Worm (Caenorhabditis elegans) whole organism, L3 larva: Measurements from ENCODE around the gene arrd-26.
"Not testable (repeated sequence)": the region's sequence is repeated elsewhere in the genome, so short reads cannot be mapped to it uniquely, and the experiment has no call there.

Source experiments
- R02D3.7 ChIP-seq: fragments of 150-350 bp; optimal IDR thresholded peaks from 2 replicates; lab custom pipeline; 2014; ENCODE audit warnings: missing biosample characterization, missing genetic modification characterization
- ZK546.5 ChIP-seq: sonication (generic microtip); optimal IDR thresholded peaks from 2 replicates; lab custom pipeline; 2017; ENCODE audit warnings: missing biosample characterization, missing genetic modification characterization
- aly-2 ChIP-seq: fragments of 150-350 bp; optimal IDR thresholded peaks from 2 replicates; lab custom pipeline; 2014; ENCODE audit warnings: missing biosample characterization, missing genetic modification characterization
- ama-1 ChIP-seq: fragments of 150-350 bp; optimal IDR thresholded peaks from 2 replicates; lab custom pipeline; 2018
- ceh-28 ChIP-seq: fragments of 150-350 bp; optimal IDR thresholded peaks from 2 replicates; lab custom pipeline; 2014; ENCODE audit warnings: missing biosample characterization, missing genetic modification reagents, missing genetic modification characterization
- ceh-82 ChIP-seq: fragments of 150-350 bp; optimal IDR thresholded peaks from 2 replicates; lab custom pipeline; 2014; ENCODE audit warnings: missing biosample characterization, missing genetic modification characterization
- ceh-9 ChIP-seq: sonication (generic microtip); optimal IDR thresholded peaks from 2 replicates; lab custom pipeline; 2018; ENCODE audit warnings: missing biosample characterization, missing genetic modification characterization
- daf-12 ChIP-seq: fragments of 150-350 bp; optimal IDR thresholded peaks from 2 replicates; lab custom pipeline; 2014; ENCODE audit warnings: missing biosample characterization, missing genetic modification reagents, missing genetic modification characterization
- egl-5 ChIP-seq: fragments of 150-350 bp; optimal IDR thresholded peaks from 2 replicates; lab custom pipeline; 2017; ENCODE audit warnings: missing biosample characterization, missing genetic modification reagents, missing genetic modification characterization, inconsistent platforms
- elt-1 ChIP-seq: fragments of 150-350 bp; optimal IDR thresholded peaks from 2 replicates; lab custom pipeline; 2014; ENCODE audit warnings: missing biosample characterization, missing genetic modification characterization
- elt-2 ChIP-seq: sonication (generic microtip); optimal IDR thresholded peaks from 2 replicates; lab custom pipeline; 2016; ENCODE audit warnings: missing genetic modification reagents, mild to moderate bottlenecking, missing genetic modification characterization, missing compliant biosample characterization
- elt-3 ChIP-seq, 3 experiments: fragments of 150-350 bp in 1 of 3; sonication (generic microtip) in 2 of 3; optimal IDR thresholded peaks; 2 replicates in 2 of 3; 4 replicates in 1 of 3; lab custom pipeline; 2014 to 2017; ENCODE audit warnings: missing biosample characterization in 3 of 3, missing genetic modification characterization in 3 of 3
- eor-1 ChIP-seq, 2 experiments: fragments of 150-350 bp; optimal IDR thresholded peaks; 2 replicates each; lab custom pipeline; 2014 to 2018; ENCODE audit warnings: missing biosample characterization in 2 of 2, missing genetic modification characterization in 2 of 2
- fkh-10 ChIP-seq: sonication (generic microtip); optimal IDR thresholded peaks from 2 replicates; lab custom pipeline; 2017; ENCODE audit warnings: missing biosample characterization, missing genetic modification reagents, missing genetic modification characterization
- fkh-2 ChIP-seq: fragments of 150-350 bp; optimal IDR thresholded peaks from 2 replicates; lab custom pipeline; 2014; ENCODE audit warnings: missing biosample characterization, missing genetic modification reagents, missing genetic modification characterization
- fos-1 ChIP-seq: fragments of 150-350 bp; optimal IDR thresholded peaks from 2 replicates; lab custom pipeline; 2014; ENCODE audit warnings: missing biosample characterization, missing genetic modification characterization
- hmg-11 ChIP-seq: sonication (generic microtip); optimal IDR thresholded peaks from 2 replicates; lab custom pipeline; 2016; ENCODE audit warnings: missing genetic modification characterization, missing compliant biosample characterization
- jun-1 ChIP-seq: fragments of 150-350 bp; optimal IDR thresholded peaks from 2 replicates; lab custom pipeline; 2014; ENCODE audit warnings: missing biosample characterization, missing genetic modification reagents, missing genetic modification characterization
- lin-15B ChIP-seq: fragments of 150-350 bp; optimal IDR thresholded peaks from 2 replicates; lab custom pipeline; 2014; ENCODE audit warnings: missing biosample characterization, missing genetic modification characterization
- lin-39 ChIP-seq: fragments of 150-350 bp; optimal IDR thresholded peaks from 2 replicates; lab custom pipeline; 2018; ENCODE audit warnings: missing biosample characterization, missing genetic modification reagents, missing genetic modification characterization
- lsy-12 ChIP-seq: sonication (generic microtip); optimal IDR thresholded peaks from 2 replicates; lab custom pipeline; 2016; ENCODE audit warnings: mild to moderate bottlenecking, missing genetic modification characterization, missing compliant biosample characterization
- mdl-1 ChIP-seq: fragments of 150-350 bp; optimal IDR thresholded peaks from 2 replicates; lab custom pipeline; 2014; ENCODE audit warnings: missing biosample characterization, missing genetic modification characterization
- mml-1 ChIP-seq: fragments of 150-350 bp; sonication (generic microtip); optimal IDR thresholded peaks from 3 replicates; lab custom pipeline; 2014; ENCODE audit warnings: missing biosample characterization, missing genetic modification characterization
- nfya-1 ChIP-seq: sonication (generic microtip); optimal IDR thresholded peaks from 2 replicates; lab custom pipeline; 2017; ENCODE audit warnings: missing genetic modification characterization, mild to moderate bottlenecking, missing compliant biosample characterization, antibody characterized with exemption, moderate library complexity; ENCODE audit not compliant: insufficient read depth
- nhr-12 ChIP-seq: fragments of 150-350 bp; optimal IDR thresholded peaks from 2 replicates; lab custom pipeline; 2014; ENCODE audit warnings: missing biosample characterization, missing genetic modification characterization
- nhr-23 ChIP-seq: fragments of 150-350 bp; optimal IDR thresholded peaks from 2 replicates; lab custom pipeline; 2014; ENCODE audit warnings: missing biosample characterization, missing genetic modification reagents, missing genetic modification characterization
- nhr-237 ChIP-seq: fragments of 150-350 bp; optimal IDR thresholded peaks from 2 replicates; lab custom pipeline; 2014; ENCODE audit warnings: missing biosample characterization, missing genetic modification characterization
- nhr-25 ChIP-seq: sonication (generic microtip); optimal IDR thresholded peaks from 2 replicates; lab custom pipeline; 2017; ENCODE audit warnings: missing biosample characterization, missing genetic modification characterization
- nhr-28 ChIP-seq: fragments of 150-350 bp; optimal IDR thresholded peaks from 2 replicates; lab custom pipeline; 2014; ENCODE audit warnings: missing biosample characterization, missing genetic modification characterization
- nhr-43 ChIP-seq: sonication (generic microtip); optimal IDR thresholded peaks from 2 replicates; lab custom pipeline; 2016; ENCODE audit warnings: mild to moderate bottlenecking, missing genetic modification characterization, missing compliant biosample characterization; ENCODE audit not compliant: poor library complexity, severe bottlenecking
- nhr-67 ChIP-seq: fragments of 150-350 bp; optimal IDR thresholded peaks from 2 replicates; lab custom pipeline; 2014; ENCODE audit warnings: missing biosample characterization, missing genetic modification characterization
- nhr-76 ChIP-seq: fragments of 150-350 bp; sonication (generic microtip); optimal IDR thresholded peaks from 5 replicates; lab custom pipeline; 2014; ENCODE audit warnings: missing biosample characterization, missing genetic modification characterization
- pha-4 ChIP-seq: fragments of 150-350 bp; optimal IDR thresholded peaks from 2 replicates; lab custom pipeline; 2014; ENCODE audit warnings: missing biosample characterization, missing genetic modification reagents, missing genetic modification characterization
- pqm-1 ChIP-seq: fragments of 150-350 bp; optimal IDR thresholded peaks from 2 replicates; lab custom pipeline; 2017; ENCODE audit warnings: missing biosample characterization, missing genetic modification characterization, inconsistent platforms
- sea-2 ChIP-seq: fragments of 150-350 bp; sonication (generic microtip); optimal IDR thresholded peaks from 4 replicates; lab custom pipeline; 2014; ENCODE audit warnings: missing biosample characterization, missing genetic modification reagents, missing genetic modification characterization
- skn-1 ChIP-seq: fragments of 150-350 bp; optimal IDR thresholded peaks from 2 replicates; lab custom pipeline; 2014; ENCODE audit warnings: missing biosample characterization, missing genetic modification characterization
- snpc-4 ChIP-seq: fragments of 150-350 bp; optimal IDR thresholded peaks from 2 replicates; lab custom pipeline; 2014; ENCODE audit warnings: missing biosample characterization, missing genetic modification characterization
- tbx-2 ChIP-seq: sonication (generic microtip); optimal IDR thresholded peaks from 2 replicates; lab custom pipeline; 2016; ENCODE audit warnings: mild to moderate bottlenecking, missing genetic modification characterization, missing compliant biosample characterization
- unc-39 ChIP-seq: sonication (generic microtip); optimal IDR thresholded peaks from 4 replicates; lab custom pipeline; 2017; ENCODE audit warnings: missing biosample characterization, missing genetic modification characterization
- unc-62 ChIP-seq: fragments of 150-350 bp; sonication (generic microtip); optimal IDR thresholded peaks from 4 replicates; lab custom pipeline; 2014; ENCODE audit warnings: missing biosample characterization, missing genetic modification reagents, missing genetic modification characterization
- zag-1 ChIP-seq: fragments of 150-350 bp; optimal IDR thresholded peaks from 2 replicates; lab custom pipeline; 2014; ENCODE audit warnings: missing biosample characterization, missing genetic modification characterization
- ztf-11 ChIP-seq: fragments of 150-350 bp; optimal IDR thresholded peaks from 2 replicates; lab custom pipeline; 2014; ENCODE audit warnings: missing biosample characterization, missing genetic modification characterization
- ztf-4 ChIP-seq: fragments of 150-350 bp; optimal IDR thresholded peaks from 2 replicates; lab custom pipeline; 2014; ENCODE audit warnings: missing biosample characterization, missing genetic modification characterization

arrd-26 gene

DNA sequence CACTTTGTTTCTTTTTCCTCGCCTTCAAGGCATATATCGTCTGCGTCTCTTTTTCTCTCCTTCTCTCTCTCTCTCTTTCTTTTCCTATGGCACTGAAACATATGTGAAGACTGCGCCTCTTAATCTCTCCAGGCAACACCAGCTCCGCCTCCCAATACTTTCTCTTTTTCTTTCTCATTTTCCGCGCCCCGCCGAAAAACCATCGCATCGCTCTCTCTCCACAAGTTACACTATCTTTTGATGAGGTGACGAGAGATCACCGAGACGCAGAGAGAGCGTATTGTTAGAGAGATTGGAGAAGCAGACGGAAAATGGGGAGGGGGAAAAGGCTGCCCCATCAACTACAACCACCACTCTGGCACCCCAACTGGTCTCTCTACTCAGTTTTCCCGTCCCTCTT, 17.2 kb upstream of the arrd-26 start:
- TF ChIP-seq ztf-11 (tag; lab: Kevin White, UChicago) (no peak), zag-1 (tag; lab: Kevin White, UChicago) (peak; percentile 65), pha-4 (peak; percentile 18), nhr-23 (tag; lab: Kevin White, UChicago) (peak; percentile 75), nhr-12 (tag; lab: Kevin White, UChicago) (no peak), ceh-82 (tag; lab: Kevin White, UChicago) (peak; percentile 12), elt-3 (tag; optimal IDR thresholded peaks at IDR 0.05; lab: Kevin White, UChicago) (no peak), nhr-237 (tag; lab: Kevin White, UChicago) (no peak), nfya-1 (tag; lab: Kevin White, UChicago) (peak; percentile 86), fkh-10 (peak; percentile 80), pqm-1 (tag; lab: Kevin White, UChicago) (no peak), skn-1 (tag; lab: Kevin White, UChicago) (peak; percentile 11), unc-62 (GFP tag; lab: Kevin White, UChicago) (peak; percentile 66), egl-5 (peak; percentile 95), nhr-28 (no peak), lin-39 (tag; lab: Kevin White, UChicago) (peak; percentile 76), elt-2 (no peak), hmg-11 (peak; percentile 83), nhr-43 (tag; lab: Kevin White, UChicago) (peak; percentile 51), ztf-4 (tag; lab: Kevin White, UChicago) (no peak), ceh-9 (tag; lab: Kevin White, UChicago) (no peak), ceh-28 (peak; percentile 57), snpc-4 (tag; lab: Kevin White, UChicago) (peak; percentile 36), lsy-12 (tag; lab: Kevin White, UChicago) (peak; percentile 31), lin-15B (tag; lab: Kevin White, UChicago) (peak; percentile 64), elt-1 (peak; percentile 62), R02D3.7 (tag; lab: Kevin White, UChicago) (peak; percentile 37), daf-12 (tag; lab: Kevin White, UChicago) (no peak), sea-2 (peak; percentile 16), nhr-25 (tag; lab: Kevin White, UChicago) (peak; percentile 69), tbx-2 (peak; percentile 23), mdl-1 (no peak), jun-1 (peak; percentile 39)

DNA sequence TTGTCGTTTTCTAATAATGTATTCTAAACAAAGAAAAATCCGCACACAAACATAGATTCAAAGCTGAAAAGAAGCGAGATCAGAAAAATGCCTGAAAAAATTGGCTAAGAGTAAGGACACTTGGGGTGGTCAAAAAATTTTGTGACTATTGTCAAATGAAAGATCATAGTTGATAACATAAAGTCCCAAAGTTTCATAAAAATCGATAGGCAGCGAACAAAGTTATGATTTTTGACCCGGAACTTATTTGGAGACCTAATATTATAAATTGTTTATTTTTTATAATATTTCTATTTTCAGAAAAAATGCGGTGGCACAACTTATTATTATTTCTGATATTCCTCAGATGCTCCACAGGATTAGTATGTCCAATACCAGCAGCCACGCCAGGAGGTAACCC, 14.8 kb upstream of the arrd-26 start, which contains the start of gene R05C11.4:
Gene R05C11.4 (plus strand): TSS at position 301 of the 400 bp plus-strand sequence.
- TF ChIP-seq ZK546.5, nhr-76, pqm-1 (tag; lab: Kevin White, UChicago): not testable (repeated sequence)

ce11 chrIV:2052337-2052736, 13.7 kb upstream of the arrd-26 start:
- no peak for TF ChIP-seq jun-1
- TF ChIP-seq hmg-11, result peak; percentile 2
- TF ChIP-seq fos-1 (tag; lab: Kevin White, UChicago), result no peak
- peak; percentile 11 for TF ChIP-seq nfya-1 (tag; lab: Kevin White, UChicago)
- TF ChIP-seq tbx-2, result peak; percentile 21
- TF ChIP-seq, all 47 proteins: peak for 3

ce11 chrIV:2053591-2053990, 12.4 kb upstream of the arrd-26 start:
- no peak for TF ChIP-seq unc-62 (GFP tag; lab: Kevin White, UChicago)
- peak; percentile 15 for TF ChIP-seq egl-5
- TF ChIP-seq fkh-2 (tag; lab: Kevin White, UChicago), result no peak
- TF ChIP-seq eor-1 (tag; optimal IDR thresholded peaks at IDR 0.05; lab: Kevin White, UChicago), result no peak
- TF ChIP-seq sea-2, result no peak
- TF ChIP-seq nhr-67 (tag; lab: Kevin White, UChicago), result no peak
- no peak for TF ChIP-seq fos-1 (tag; lab: Kevin White, UChicago)
- TF ChIP-seq aly-2 (tag; lab: Kevin White, UChicago), result no peak
- TF ChIP-seq ceh-9 (tag; lab: Kevin White, UChicago), result peak; percentile 16
- TF ChIP-seq fkh-10, result peak; percentile 75
- no peak for TF ChIP-seq mml-1 (tag; lab: Kevin White, UChicago)
- TF ChIP-seq tbx-2, result no peak
- TF ChIP-seq daf-12 (tag; lab: Kevin White, UChicago), result no peak
- no peak for TF ChIP-seq elt-3 (tag; optimal IDR thresholded peaks at IDR 0.05; lab: Kevin White, UChicago)
- TF ChIP-seq lin-39 (tag; lab: Kevin White, UChicago), result peak; percentile 86
- peak; percentile 61 for TF ChIP-seq nfya-1 (tag; lab: Kevin White, UChicago)
- TF ChIP-seq elt-2, result no peak
- TF ChIP-seq pha-4, result no peak
- no peak for TF ChIP-seq nhr-25 (tag; lab: Kevin White, UChicago)
- no peak for TF ChIP-seq elt-1
- no peak for TF ChIP-seq ama-1
- no peak for TF ChIP-seq unc-39 (tag; lab: Kevin White, UChicago)
- TF ChIP-seq nhr-43 (tag; lab: Kevin White, UChicago), result no peak
- no peak for TF ChIP-seq nhr-12 (tag; lab: Kevin White, UChicago)
